Worm (Caenorhabditis elegans): ENCODE measurements around the gene F20G2.3.

ce11 chrV:13787225-13787898 lies 19.1 kb upstream of the F20G2.3 start, which contains the start of the genes F53C11.4 and F53C11.5:
- TF ChIP-seq rnt-1 (tag; optimal IDR thresholded peaks at IDR 0.05): peak; percentile 34
- no peak for TF ChIP-seq mab-9 (GFP tag; IDR thresholded peaks at IDR 0.05)
- no peak for TF ChIP-seq alr-1 (tag; optimal IDR thresholded peaks at IDR 0.05; ENCODE audit: borderline replicate concordance)
